Worm (Caenorhabditis elegans) whole organism, early embryonic: ENCODE results near the gene B0454.6.

Source experiments
- ama-1 ChIP-seq: fragments of 150-350 bp; optimal IDR thresholded peaks from 2 replicates; lab custom pipeline; 2014
- tbx-11 ChIP-seq: fragments of 200-800 bp; sonication (Bioruptor generic); IDR thresholded peaks from 2 replicates; pipeline ENCODE4 v1.3.6; 2022; ENCODE audit warnings: missing genetic modification characterization, missing compliant biosample characterization

ce11 chrII:3034914-3035313 is 2.3 kb downstream of the B0454.6 start:
- TF ChIP-seq ama-1 (lab: Kevin White, UChicago) (no peak), tbx-11 (GFP tag; lab: Robert Waterston, UW) (no peak)
